Fruit fly (Drosophila melanogaster) whole organism, embryonic: Measurements from ENCODE around the gene CG44001.

Experiments
- ATbp ChIP-seq: fragments of 200-800 bp; sonication (Bioruptor generic); optimal IDR thresholded peaks from 2 replicates; lab custom pipeline; 2017; ENCODE audit warnings: missing biosample characterization, mild to moderate bottlenecking, missing genetic modification characterization, missing genetic modification reagents
- Antp ChIP-seq: fragments of 200-800 bp; sonication (Bioruptor generic); optimal IDR thresholded peaks from 3 replicates; lab custom pipeline; 2016; ENCODE audit warnings: missing biosample characterization, missing genetic modification characterization
- CG10431 ChIP-seq: fragments of 200-800 bp; sonication (Bioruptor generic); optimal IDR thresholded peaks from 3 replicates; lab custom pipeline; 2018; ENCODE audit warnings: missing biosample characterization, mild to moderate bottlenecking, missing genetic modification characterization
- CG10979 ChIP-seq: fragments of 200-800 bp; sonication (Bioruptor generic); optimal IDR thresholded peaks from 2 replicates; lab custom pipeline; 2018; ENCODE audit warnings: missing biosample characterization, mild to moderate bottlenecking, missing genetic modification characterization, moderate library complexity
- CG11695 ChIP-seq: fragments of 200-800 bp; sonication (Bioruptor generic); IDR thresholded peaks from 3 replicates; pipeline ENCODE4 v1.3.6; 2022; ENCODE audit warnings: missing biosample characterization, missing genetic modification characterization
- CG12104 ChIP-seq: fragments of 200-800 bp; sonication (Bioruptor generic); optimal IDR thresholded peaks from 3 replicates; lab custom pipeline; 2016; ENCODE audit warnings: missing biosample characterization, missing genetic modification characterization
- CG13424 ChIP-seq: fragments of 200-800 bp; sonication (Bioruptor generic); optimal IDR thresholded peaks from 2 replicates; lab custom pipeline; 2019; ENCODE audit warnings: missing biosample characterization, mild to moderate bottlenecking, missing genetic modification characterization, moderate library complexity
- CG13775 ChIP-seq: fragments of 200-800 bp; sonication (Bioruptor generic); optimal IDR thresholded peaks from 3 replicates; lab custom pipeline; 2017; ENCODE audit warnings: missing biosample characterization, mild to moderate bottlenecking, missing genetic modification characterization
- CG14667 ChIP-seq: fragments of 200-800 bp; sonication (Bioruptor generic); IDR thresholded peaks from 2 replicates; pipeline ENCODE4 v1.3.6; 2022; ENCODE audit warnings: missing biosample characterization, missing genetic modification characterization
- CG14860 ChIP-seq: fragments of 200-800 bp; sonication (Bioruptor generic); IDR thresholded peaks from 3 replicates; pipeline ENCODE4 v1.3.6; 2022; ENCODE audit warnings: missing biosample characterization, missing genetic modification characterization; ENCODE audit not compliant: partially characterized antibody
- CG15601 ChIP-seq: fragments of 200-800 bp; sonication (Bioruptor generic); optimal IDR thresholded peaks from 3 replicates; lab custom pipeline; 2019; ENCODE audit warnings: missing biosample characterization, mild to moderate bottlenecking, missing genetic modification characterization, moderate library complexity
- CG1602 ChIP-seq: fragments of 200-800 bp; sonication (Bioruptor generic); optimal IDR thresholded peaks from 3 replicates; lab custom pipeline; 2016; ENCODE audit warnings: missing biosample characterization, missing genetic modification characterization
- CG17359 ChIP-seq: fragments of 200-800 bp; sonication (Bioruptor generic); optimal IDR thresholded peaks from 3 replicates; lab custom pipeline; 2018; ENCODE audit warnings: missing biosample characterization, mild to moderate bottlenecking, missing genetic modification characterization, moderate library complexity
- CG17912 ChIP-seq: fragments of 200-800 bp; sonication (Bioruptor generic); optimal IDR thresholded peaks from 2 replicates; lab custom pipeline; 2018; ENCODE audit warnings: missing biosample characterization, mild to moderate bottlenecking, missing genetic modification characterization
- CG2712 ChIP-seq: fragments of 200-800 bp; optimal IDR thresholded peaks from 3 replicates; lab custom pipeline; 2019; ENCODE audit warnings: missing biosample characterization, mild to moderate bottlenecking, missing genetic modification characterization, moderate library complexity
- CG2889 ChIP-seq: fragments of 200-800 bp; sonication (Bioruptor generic); IDR thresholded peaks from 3 replicates; pipeline ENCODE4 v1.3.6; 2022; ENCODE audit warnings: missing biosample characterization, missing genetic modification characterization
- CG32532 ChIP-seq: fragments of 200-800 bp; sonication (Bioruptor generic); IDR thresholded peaks from 2 replicates; pipeline ENCODE4 v1.3.6; 2022; ENCODE audit warnings: missing biosample characterization, missing genetic modification characterization
- CG3281 ChIP-seq: fragments of 200-800 bp; sonication (Bioruptor generic); optimal IDR thresholded peaks from 3 replicates; lab custom pipeline; 2017; ENCODE audit warnings: missing biosample characterization, mild to moderate bottlenecking, missing genetic modification characterization
- CG34376 ChIP-seq: fragments of 200-800 bp; sonication (Bioruptor generic); optimal IDR thresholded peaks from 2 replicates; lab custom pipeline; 2018; ENCODE audit warnings: missing biosample characterization, mild to moderate bottlenecking, missing genetic modification characterization
- CG4424 ChIP-seq: fragments of 200-800 bp; sonication (Bioruptor generic); optimal IDR thresholded peaks from 3 replicates; lab custom pipeline; 2016; ENCODE audit warnings: missing biosample characterization, missing genetic modification characterization
- CG6272 ChIP-seq: fragments of 200-800 bp; sonication (Bioruptor generic); IDR thresholded peaks from 2 replicates; pipeline ENCODE4 v1.3.6; 2022; ENCODE audit warnings: missing biosample characterization, missing genetic modification characterization
- CG8281 ChIP-seq: fragments of 200-800 bp; sonication (Bioruptor generic); optimal IDR thresholded peaks from 2 replicates; lab custom pipeline; 2018; ENCODE audit warnings: missing biosample characterization, mild to moderate bottlenecking, missing genetic modification characterization, moderate library complexity
- CG8290 ChIP-seq, 3 experiments: fragments of 200-800 bp; sonication (Bioruptor generic); optimal IDR thresholded peaks; 2 replicates each; lab custom pipeline; 2016 to 2019; ENCODE audit warnings: missing biosample characterization in 3 of 3, missing genetic modification characterization in 3 of 3, mild to moderate bottlenecking in 2 of 3, moderate library complexity in 1 of 3
- Dfd ChIP-seq, 2 experiments: fragments of >200 bp; optimal IDR thresholded peaks; 2 replicates each; lab custom pipeline; 2017; ENCODE audit warnings: missing biosample characterization in 2 of 2, missing genetic modification characterization in 2 of 2
- Dip3 ChIP-seq: fragments of 200-800 bp; sonication (Bioruptor generic); optimal IDR thresholded peaks from 3 replicates; lab custom pipeline; 2016; ENCODE audit warnings: missing biosample characterization, missing genetic modification characterization
- HHEX ChIP-seq: fragments of 200-800 bp; sonication (Bioruptor generic); optimal IDR thresholded peaks from 3 replicates; lab custom pipeline; 2017; ENCODE audit warnings: missing biosample characterization, mild to moderate bottlenecking, missing genetic modification characterization, missing genetic modification reagents
- HLH54F ChIP-seq: fragments of 200-800 bp; sonication (Bioruptor generic); optimal IDR thresholded peaks from 3 replicates; lab custom pipeline; 2016; ENCODE audit warnings: missing biosample characterization, missing genetic modification characterization
- Hmr ChIP-seq: fragments of 200-800 bp; sonication (Bioruptor generic); optimal IDR thresholded peaks from 3 replicates; lab custom pipeline; 2017; ENCODE audit warnings: mild to moderate bottlenecking, missing biosample characterization, missing genetic modification reagents, missing genetic modification characterization
- NFAT ChIP-seq: fragments of 200-800 bp; sonication (Bioruptor generic); IDR thresholded peaks from 2 replicates; pipeline ENCODE4 v1.3.6; 2022; ENCODE audit warnings: missing biosample characterization, missing genetic modification characterization
- Optix ChIP-seq: fragments of 200-800 bp; sonication (Bioruptor generic); IDR thresholded peaks from 3 replicates; pipeline ENCODE4 v1.3.6; 2022; ENCODE audit warnings: missing biosample characterization, missing genetic modification characterization
- PHDP ChIP-seq: fragments of 200-800 bp; sonication (Bioruptor generic); optimal IDR thresholded peaks from 3 replicates; lab custom pipeline; 2018; ENCODE audit warnings: missing biosample characterization, mild to moderate bottlenecking, missing genetic modification characterization, moderate library complexity
- Ptx1 ChIP-seq: fragments of 200-800 bp; sonication (Bioruptor generic); IDR thresholded peaks from 2 replicates; pipeline ENCODE4 v1.3.6; 2022; ENCODE audit warnings: missing biosample characterization, missing genetic modification characterization
- Ssrp ChIP-seq: fragments of 200-800 bp; sonication (Bioruptor generic); optimal IDR thresholded peaks from 2 replicates; lab custom pipeline; 2018; ENCODE audit warnings: missing biosample characterization, mild to moderate bottlenecking, missing genetic modification characterization, moderate library complexity
- ewg ChIP-seq: fragments of 200-800 bp; sonication (Bioruptor generic); optimal IDR thresholded peaks from 3 replicates; lab custom pipeline; 2017; ENCODE audit warnings: mild to moderate bottlenecking, missing biosample characterization, missing genetic modification reagents, missing genetic modification characterization
- fd96Cb ChIP-seq: fragments of 200-800 bp; sonication (Bioruptor generic); optimal IDR thresholded peaks from 2 replicates; lab custom pipeline; 2018; ENCODE audit warnings: missing biosample characterization, mild to moderate bottlenecking, missing genetic modification characterization, moderate library complexity
- gem ChIP-seq: fragments of 200-800 bp; sonication (Bioruptor generic); optimal IDR thresholded peaks from 2 replicates; lab custom pipeline; 2019; ENCODE audit warnings: missing biosample characterization, mild to moderate bottlenecking, missing genetic modification characterization, moderate library complexity
- gt ChIP-seq: fragments of 200-800 bp; sonication (Bioruptor generic); IDR thresholded peaks from 2 replicates; pipeline ENCODE4 v1.3.6; 2022; ENCODE audit warnings: missing biosample characterization, missing genetic modification characterization
- hb ChIP-seq: fragments of 200-800 bp; sonication (Bioruptor generic); IDR thresholded peaks from 3 replicates; pipeline ENCODE4 v1.3.6; 2022; ENCODE audit warnings: missing biosample characterization, missing genetic modification characterization; ENCODE audit not compliant: partially characterized antibody
- jigr1 ChIP-seq: fragments of 200-800 bp; sonication (Bioruptor generic); IDR thresholded peaks from 3 replicates; pipeline ENCODE4 v1.3.6; 2022; ENCODE audit warnings: missing biosample characterization, missing genetic modification characterization
- lbe ChIP-seq: fragments of 200-800 bp; sonication (Bioruptor generic); optimal IDR thresholded peaks from 2 replicates; lab custom pipeline; 2016; ENCODE audit warnings: missing biosample characterization, mild to moderate bottlenecking, missing genetic modification characterization
- mam ChIP-seq: fragments of 200-800 bp; sonication (Bioruptor generic); optimal IDR thresholded peaks from 3 replicates; lab custom pipeline; 2016; ENCODE audit warnings: missing biosample characterization, missing genetic modification characterization
- prd ChIP-seq, 3 experiments: fragments of >200 bp in 2 of 3; fragments of 200-800 bp in 1 of 3; sonication (Bioruptor generic) in 1 of 3; optimal IDR thresholded peaks in 2 of 3; IDR thresholded peaks in 1 of 3; 2 replicates in 2 of 3; 3 replicates in 1 of 3; pipeline versions ENCODE4 v1.3.6 to Lab custom; 2017 to 2022; ENCODE audit warnings: missing biosample characterization in 1 of 3, missing genetic modification characterization in 1 of 3
- slbo ChIP-seq: fragments of 200-800 bp; sonication (Bioruptor generic); IDR thresholded peaks from 2 replicates; pipeline ENCODE4 v1.3.6; 2022; ENCODE audit warnings: missing biosample characterization, missing genetic modification characterization
- ttk ChIP-seq: fragments of 200-800 bp; sonication (Bioruptor generic); IDR thresholded peaks from 2 replicates; pipeline ENCODE4 v2.1.2; 2022; ENCODE audit warnings: missing biosample characterization, missing genetic modification characterization
- unc-4 ChIP-seq: fragments of 200-800 bp; sonication (Bioruptor generic); IDR thresholded peaks from 2 replicates; pipeline ENCODE4 v1.3.6; 2022; ENCODE audit warnings: missing biosample characterization, missing genetic modification characterization; ENCODE audit not compliant: partially characterized antibody
- unpg ChIP-seq: fragments of 200-800 bp; sonication (Bioruptor generic); optimal IDR thresholded peaks from 3 replicates; lab custom pipeline; 2018; ENCODE audit warnings: missing biosample characterization, mild to moderate bottlenecking, missing genetic modification characterization, moderate library complexity
- wdn ChIP-seq: fragments of 200-800 bp; sonication (Bioruptor generic); IDR thresholded peaks from 2 replicates; pipeline ENCODE4 v1.3.6; 2022; ENCODE audit warnings: missing biosample characterization, missing genetic modification characterization
- yki ChIP-seq: fragments of >200 bp; optimal IDR thresholded peaks from 3 replicates; lab custom pipeline; 2018

The CG44001 gene

dm6 chr2L:5043495-5044146, 551 bp downstream of the CG44001 start (continued):
- TF ChIP-seq NFAT (GFP tag; lab: Robert Waterston, UW) (peak; percentile 62; the same call in 1 of the 2 replicates), Dfd (GFP tag; optimal IDR thresholded peaks at IDR 0.05; lab: Kevin White, UChicago) (no peak), PHDP (tag; lab: Kevin White, UChicago) (peak; percentile 27), CG14667 (no peak), gt (GFP tag; lab: Robert Waterston, UW) (no peak), Dip3 (peak; percentile 11), CG15601 (tag; lab: Kevin White, UChicago) (peak; percentile 4), ttk (GFP tag; lab: Robert Waterston, UW) (peak; percentile 43), slbo (GFP tag; lab: Robert Waterston, UW) (peak; percentile 78), CG8290 (GFP tag; optimal IDR thresholded peaks at IDR 0.05; lab: Kevin White, UChicago) (no peak), CG8290 (tag; optimal IDR thresholded peaks at IDR 0.05; lab: Kevin White, UChicago) (peak in 1 of 2 experiments; percentile 73), yki (lab: Kevin White, UChicago) (no peak), prd (optimal IDR thresholded peaks at IDR 0.05; lab: Kevin White, UChicago) (no peak), prd (GFP tag; IDR thresholded peaks at IDR 0.05; lab: Robert Waterston, UW) (no peak), CG1602 (GFP tag; lab: Kevin White, UChicago) (peak; percentile 2), CG11695 (peak; percentile 62), fd96Cb (peak; percentile 31), HHEX (peak; percentile 69), CG2712 (tag; lab: Kevin White, UChicago) (peak; percentile 40), Ptx1 (GFP tag; lab: Robert Waterston, UW) (peak; percentile 64; the same call in 1 of the 2 replicates), Antp (GFP tag; lab: Kevin White, UChicago) (peak; percentile 32), unpg (GFP tag; lab: Kevin White, UChicago) (peak; percentile 31), CG6272 (peak; percentile 23; the same call in 1 of the 2 replicates), CG10431 (no peak), CG3281 (GFP tag; lab: Kevin White, UChicago) (peak; percentile 40), CG32532 (peak; percentile 53; the same call in 1 of the 2 replicates), CG17912 (no peak), lbe (peak; percentile 43), gem (tag; lab: Kevin White, UChicago) (peak; percentile 69), Ssrp (tag; lab: Kevin White, UChicago) (peak; percentile 49), Optix (GFP tag; lab: Robert Waterston, UW) (peak; percentile 44; the same call in 1 of the 3 replicates), Hmr (GFP tag; lab: Kevin White, UChicago) (peak; percentile 40), HLH54F (GFP tag; lab: Kevin White, UChicago) (peak; percentile 18), CG13424 (tag; lab: Kevin White, UChicago) (peak; percentile 51), CG8281 (tag; lab: Kevin White, UChicago) (no peak), ewg (peak; percentile 37), CG4424 (GFP tag; lab: Kevin White, UChicago) (peak; percentile 41), CG12104 (GFP tag; lab: Kevin White, UChicago) (peak; percentile 19), CG13775 (GFP tag; lab: Kevin White, UChicago) (peak; percentile 46), ATbp (GFP tag; lab: Kevin White, UChicago) (peak; percentile 37), CG14860 (GFP tag; lab: Robert Waterston, UW) (0 out of 3 replicates have a peak, but pooled peaks have one; percentile 1), CG10979 (tag; lab: Kevin White, UChicago) (peak; percentile 25), jigr1 (GFP tag; lab: Robert Waterston, UW) (no peak), unc-4 (GFP tag; lab: Robert Waterston, UW) (no peak), mam (GFP tag; lab: Kevin White, UChicago) (peak; percentile 50), CG2889 (peak; percentile 64; the same call in 1 of the 3 replicates), wdn (no peak), CG34376 (GFP tag; lab: Kevin White, UChicago) (no peak), CG17359 (tag; lab: Kevin White, UChicago) (peak; percentile 46), hb (GFP tag; lab: Robert Waterston, UW) (no peak)
